Worm (Caenorhabditis elegans) whole organism, mixed stage, embryonic: ENCODE measurements around the gene F14D7.1.

Experiments
- ceh-43 ChIP-seq: fragments of 200-800 bp; sonication (Bioruptor generic); optimal IDR thresholded peaks from 2 replicates; lab custom pipeline; 2018; ENCODE audit warnings: mild to moderate bottlenecking, missing genetic modification characterization, moderate library complexity, missing compliant biosample characterization
- cnd-1 ChIP-seq: fragments of 200-800 bp; sonication (Bioruptor generic); optimal IDR thresholded peaks from 2 replicates; lab custom pipeline; 2018; ENCODE audit warnings: mild to moderate bottlenecking, missing genetic modification characterization, missing compliant biosample characterization
- drap-1 ChIP-seq: fragments of 200-800 bp; sonication (Bioruptor generic); optimal IDR thresholded peaks from 3 replicates; lab custom pipeline; 2018; ENCODE audit warnings: mild to moderate bottlenecking, missing genetic modification characterization, missing compliant biosample characterization
- elt-1 ChIP-seq: sonication (generic microtip); optimal IDR thresholded peaks from 2 replicates; lab custom pipeline; 2017; ENCODE audit warnings: missing genetic modification characterization, mild to moderate bottlenecking, missing compliant biosample characterization, antibody characterized with exemption, moderate library complexity, borderline replicate concordance; ENCODE audit not compliant: insufficient read depth
- hlh-1 ChIP-seq: fragments of 150-350 bp; optimal IDR thresholded peaks from 2 replicates; lab custom pipeline; 2014; ENCODE audit warnings: missing biosample characterization, missing genetic modification reagents, missing genetic modification characterization
- lin-13 ChIP-seq: fragments of 150-350 bp; optimal IDR thresholded peaks from 2 replicates; lab custom pipeline; 2014; ENCODE audit warnings: missing biosample characterization, missing genetic modification characterization
- nhr-28 ChIP-seq: fragments of 150-350 bp; optimal IDR thresholded peaks from 2 replicates; lab custom pipeline; 2014; ENCODE audit warnings: missing biosample characterization, missing genetic modification characterization
- nhr-76 ChIP-seq: sonication (generic microtip); optimal IDR thresholded peaks from 2 replicates; lab custom pipeline; 2017; ENCODE audit warnings: missing biosample characterization, missing genetic modification characterization
- pha-4 ChIP-seq: fragments of 150-350 bp; optimal IDR thresholded peaks from 2 replicates; lab custom pipeline; 2018; ENCODE audit warnings: missing biosample characterization, missing genetic modification reagents, missing genetic modification characterization
- sptf-1 ChIP-seq: sonication (generic microtip); optimal IDR thresholded peaks from 2 replicates; lab custom pipeline; 2017; ENCODE audit warnings: mild to moderate bottlenecking, missing genetic modification characterization, moderate library complexity, missing compliant biosample characterization
- ztf-11 ChIP-seq: fragments of 150-350 bp; optimal IDR thresholded peaks from 2 replicates; lab custom pipeline; 2014; ENCODE audit warnings: missing biosample characterization, missing genetic modification characterization

ce11 chrV:14268616-14269015 lies 20.6 kb downstream of the F14D7.1 start, which contains the start of gene F40G12.4:
- no peak for TF ChIP-seq pha-4 (tag; lab: Kevin White, UChicago)
- TF ChIP-seq lin-13 (tag; lab: Kevin White, UChicago): no peak
- TF ChIP-seq elt-1 (tag; lab: Kevin White, UChicago): no peak
- TF ChIP-seq nhr-28 (tag; lab: Kevin White, UChicago): no peak
- no peak for TF ChIP-seq sptf-1 (tag; lab: Kevin White, UChicago)
- no peak for TF ChIP-seq ceh-43 (GFP tag; lab: Kevin White, UChicago)
- TF ChIP-seq nhr-76 (tag; lab: Kevin White, UChicago): no peak
- TF ChIP-seq ztf-11 (tag; lab: Kevin White, UChicago): no peak
- TF ChIP-seq hlh-1 (tag; lab: Kevin White, UChicago): no peak
- TF ChIP-seq drap-1 (GFP tag; lab: Kevin White, UChicago): no peak
- TF ChIP-seq cnd-1 (tag; lab: Kevin White, UChicago): no peak
